Worm (Caenorhabditis elegans): Measurements from ENCODE around the gene F44E2.3.

The F44E2.3 gene

DNA sequence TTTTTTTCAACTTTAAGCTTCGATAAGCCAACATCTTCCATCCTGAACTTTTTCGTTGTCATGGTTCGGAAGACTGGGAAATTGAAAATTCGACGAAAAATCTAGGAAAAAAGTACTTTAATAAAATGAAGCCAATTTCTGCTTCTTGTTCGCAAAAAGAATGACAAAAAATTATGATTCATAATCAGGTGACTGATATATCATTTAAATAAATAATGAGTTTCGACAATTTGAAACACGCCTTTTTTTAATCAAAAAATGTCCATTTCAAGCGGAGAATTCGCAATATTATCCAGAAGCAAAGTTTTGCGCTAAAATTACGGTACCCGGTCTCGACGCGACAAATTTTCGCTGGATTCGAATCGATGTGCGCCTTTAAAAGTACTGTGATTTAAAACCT lies 16.0 kb upstream of the F44E2.3 start, which contains the start of gene F44E2.6:
Gene F44E2.6 (minus strand): TSS at position 101 of the 400 bp plus-strand sequence.
- TF ChIP-seq mdl-1 (tag; optimal IDR thresholded peaks at IDR 0.05), result no peak
- no peak for TF ChIP-seq C34F6.9 (tag; optimal IDR thresholded peaks at IDR 0.05)
- no peak for TF ChIP-seq snpc-4 (tag; optimal IDR thresholded peaks at IDR 0.05)
- TF ChIP-seq ztf-4 (tag; optimal IDR thresholded peaks at IDR 0.05), result no peak
- TF ChIP-seq mab-5 (tag; optimal IDR thresholded peaks at IDR 0.05), result no peak
- TF ChIP-seq gmeb-1 (tag; optimal IDR thresholded peaks at IDR 0.05), result no peak
- TF ChIP-seq ztf-1 (GFP tag; conservative IDR thresholded peaks at IDR 0.05), result no peak
- TF ChIP-seq lsy-2 (tag; optimal IDR thresholded peaks at IDR 0.05), result no peak
- TF ChIP-seq dmd-4 (tag; optimal IDR thresholded peaks at IDR 0.05), result no peak
- TF ChIP-seq nhr-11 (tag; optimal IDR thresholded peaks at IDR 0.05), result no peak
- TF ChIP-seq egl-27 (tag; optimal IDR thresholded peaks at IDR 0.05), result no peak
- TF ChIP-seq aly-2 (tag; optimal IDR thresholded peaks at IDR 0.05), result no peak
- TF ChIP-seq Y55F3AM.14 (GFP tag; optimal IDR thresholded peaks at IDR 0.05), result no peak
- no peak for TF ChIP-seq nhr-10 (tag; optimal IDR thresholded peaks at IDR 0.05)
- no peak for TF ChIP-seq ama-1 (optimal IDR thresholded peaks at IDR 0.05)
- TF ChIP-seq nhr-25 (tag; optimal IDR thresholded peaks at IDR 0.05), result no peak
- no peak for TF ChIP-seq elt-1 (tag; optimal IDR thresholded peaks at IDR 0.05)
- no peak for TF ChIP-seq nhr-6 (tag; optimal IDR thresholded peaks at IDR 0.05)
- TF ChIP-seq zag-1 (tag; optimal IDR thresholded peaks at IDR 0.05), result no peak
- no peak for TF ChIP-seq lin-39 (tag; optimal IDR thresholded peaks at IDR 0.05)

DNA sequence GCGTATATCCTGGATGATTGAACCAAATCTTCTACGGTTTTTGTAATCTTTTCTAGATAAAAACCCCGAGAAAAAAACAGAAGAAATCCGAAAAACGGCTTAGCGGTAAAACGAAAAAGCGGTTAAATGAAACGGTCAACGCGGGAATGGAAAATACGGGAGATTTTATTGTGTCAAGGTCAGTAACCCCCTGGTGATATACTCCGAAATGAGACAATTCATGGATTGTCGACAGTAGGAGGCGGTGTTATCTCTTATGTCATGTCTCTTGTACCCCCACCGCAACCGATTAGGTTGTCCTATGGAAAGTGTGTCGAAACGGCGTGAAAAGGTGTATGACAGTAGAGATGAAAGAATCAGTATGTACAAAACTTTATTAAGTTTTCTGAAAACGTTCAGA lies 15.0 kb upstream of the F44E2.3 start:
- TF ChIP-seq lin-39 (tag; optimal IDR thresholded peaks at IDR 0.05) (no peak), aly-2 (tag; optimal IDR thresholded peaks at IDR 0.05) (no peak), mbf-1 (tag; optimal IDR thresholded peaks at IDR 0.05) (no peak), crh-2 (tag; optimal IDR thresholded peaks at IDR 0.05) (no peak), ceh-16 (tag; optimal IDR thresholded peaks at IDR 0.05) (no peak), alr-1 (tag; optimal IDR thresholded peaks at IDR 0.05) (no peak), C34F6.9 (tag; optimal IDR thresholded peaks at IDR 0.05) (no peak), ztf-4 (tag; optimal IDR thresholded peaks at IDR 0.05) (no peak), elt-3 (tag; optimal IDR thresholded peaks at IDR 0.05) (no peak), zag-1 (tag; optimal IDR thresholded peaks at IDR 0.05) (no peak), nhr-77 (tag; optimal IDR thresholded peaks at IDR 0.05) (no peak)

DNA sequence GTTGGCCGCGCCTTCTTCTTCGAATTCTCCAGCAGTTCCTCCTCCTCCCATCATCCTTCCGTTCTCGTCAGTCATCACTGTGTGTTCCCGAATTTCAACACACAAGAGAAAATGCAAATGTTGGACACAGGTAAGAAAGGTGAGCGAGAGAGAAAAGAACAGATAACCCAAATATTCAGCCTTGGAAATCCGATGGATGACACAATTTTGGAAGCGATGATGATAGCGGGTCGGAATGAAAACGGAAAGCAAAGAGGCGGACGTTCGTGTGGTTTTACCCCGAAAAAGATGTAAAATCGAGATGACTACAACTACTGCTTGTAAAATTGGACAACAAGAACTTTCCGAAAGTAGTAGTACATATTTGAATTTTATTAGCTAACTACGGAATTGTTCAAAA lies 10.7 kb upstream of the F44E2.3 start:
- no peak for TF ChIP-seq mbf-1 (tag; optimal IDR thresholded peaks at IDR 0.05)
- no peak for TF ChIP-seq snpc-4 (tag; optimal IDR thresholded peaks at IDR 0.05)
- TF ChIP-seq alr-1 (tag; optimal IDR thresholded peaks at IDR 0.05), result no peak
- TF ChIP-seq mdl-1 (tag; optimal IDR thresholded peaks at IDR 0.05), result no peak
- TF ChIP-seq egl-27 (tag; optimal IDR thresholded peaks at IDR 0.05), result no peak
- TF ChIP-seq R02D3.7 (tag; optimal IDR thresholded peaks at IDR 0.05), result no peak
- TF ChIP-seq nhr-129 (tag; optimal IDR thresholded peaks at IDR 0.05), result no peak
- TF ChIP-seq Y55F3AM.14 (GFP tag; optimal IDR thresholded peaks at IDR 0.05), result no peak
- TF ChIP-seq nhr-21 (tag; optimal IDR thresholded peaks at IDR 0.05), result no peak
- no peak for TF ChIP-seq nhr-12 (tag; optimal IDR thresholded peaks at IDR 0.05)
- TF ChIP-seq ztf-4 (tag; optimal IDR thresholded peaks at IDR 0.05), result no peak

DNA sequence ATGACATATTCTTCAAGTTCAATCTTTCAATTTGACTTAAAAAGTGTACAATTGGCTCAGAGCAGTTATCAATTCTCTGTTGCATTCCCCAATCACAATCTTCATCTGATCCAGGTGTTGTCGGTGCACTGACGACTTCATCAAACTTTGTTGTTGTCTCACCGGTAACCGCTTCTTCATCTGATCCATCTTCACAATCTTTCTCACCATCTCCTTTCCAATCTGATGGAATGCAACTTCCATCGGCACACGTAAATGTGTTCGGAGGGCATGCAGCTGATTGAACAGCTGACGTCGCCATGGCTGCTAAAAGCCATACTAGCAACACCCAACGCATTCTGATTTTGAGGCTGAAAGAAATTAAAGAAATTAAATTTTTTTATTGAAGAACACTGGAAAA lies 9.0 kb upstream of the F44E2.3 start, which contains the start of gene F44E2.4:
Gene F44E2.4 (minus strand): TSS at position 350 of the 400 bp plus-strand sequence.
- TF ChIP-seq nhr-237 (tag; optimal IDR thresholded peaks at IDR 0.05), result no peak
- peak; percentile 44 for TF ChIP-seq elt-1 (tag; optimal IDR thresholded peaks at IDR 0.05)
- peak; percentile 6 for TF ChIP-seq ceh-16 (tag; optimal IDR thresholded peaks at IDR 0.05)

DNA sequence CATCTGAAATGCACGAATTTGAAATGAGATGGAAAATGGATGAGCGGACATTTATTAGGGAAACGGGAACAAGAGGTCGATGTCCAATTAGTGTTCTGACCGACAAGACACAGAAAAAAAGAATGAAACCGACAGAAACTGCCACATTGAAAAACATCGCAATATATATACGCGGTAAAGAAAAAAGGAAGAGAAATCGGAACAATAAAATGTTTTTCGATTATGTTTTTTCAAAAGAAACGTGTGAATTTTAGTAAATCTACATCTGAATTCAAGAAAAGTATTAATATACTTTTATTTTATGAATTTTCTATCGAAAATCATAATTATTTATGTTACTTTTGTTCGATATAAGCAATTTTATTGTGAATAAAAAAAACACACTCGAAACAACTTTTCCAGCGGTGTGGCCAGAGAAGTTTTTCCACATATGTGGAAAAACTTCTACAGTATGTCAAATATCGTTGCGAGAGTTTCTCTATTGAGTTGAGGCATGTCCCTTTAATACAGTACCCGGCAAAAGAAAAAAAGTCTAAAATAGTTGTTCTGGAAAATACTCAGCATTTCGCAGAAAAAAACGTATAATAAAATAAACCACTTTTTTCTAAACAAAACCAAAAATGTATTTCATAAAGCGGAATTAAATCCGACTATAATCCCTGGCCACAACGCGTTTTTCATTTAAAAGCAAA lies 2.1 kb upstream of the F44E2.3 start, which contains the start of gene F44E2.10:
Gene F44E2.10 (minus strand): TSS at position 51 of the 692 bp plus-strand sequence.
- no peak for TF ChIP-seq unc-55 (GFP tag; optimal IDR thresholded peaks at IDR 0.05)

DNA sequence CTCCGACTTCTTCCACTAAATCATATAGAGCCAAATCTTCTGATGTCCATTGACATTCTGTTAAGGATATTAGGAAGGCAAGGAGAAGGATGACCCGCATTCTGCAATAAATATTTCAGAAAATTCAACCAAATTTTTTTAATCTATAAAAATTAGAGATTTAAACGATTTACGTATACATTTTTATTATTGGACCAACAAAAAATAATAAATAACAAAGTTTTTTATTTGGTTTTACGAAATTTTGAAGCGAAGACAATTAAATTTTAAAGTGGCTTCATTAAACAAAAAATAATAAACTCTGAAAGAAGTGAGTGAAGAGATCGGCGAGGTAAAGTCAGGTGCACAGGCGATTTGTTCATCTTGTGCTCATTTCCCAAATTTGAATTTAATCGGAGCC lies 2.0 kb downstream of the F44E2.3 start, which contains the start of gene F54F2.9:
Gene F54F2.9 (minus strand): TSS at position 101 of the 400 bp plus-strand sequence.
- no peak for TF ChIP-seq nhr-77 (tag; optimal IDR thresholded peaks at IDR 0.05)
- no peak for TF ChIP-seq ama-1 (optimal IDR thresholded peaks at IDR 0.05)
- no peak for TF ChIP-seq elt-1 (tag; optimal IDR thresholded peaks at IDR 0.05)
- TF ChIP-seq nhr-11 (tag; optimal IDR thresholded peaks at IDR 0.05), result no peak
- TF ChIP-seq mab-5 (tag; optimal IDR thresholded peaks at IDR 0.05), result no peak
- TF ChIP-seq R02D3.7 (tag; optimal IDR thresholded peaks at IDR 0.05), result no peak
- no peak for TF ChIP-seq zag-1 (tag; optimal IDR thresholded peaks at IDR 0.05)
- no peak for TF ChIP-seq ztf-4 (tag; optimal IDR thresholded peaks at IDR 0.05)
- no peak for TF ChIP-seq ZK546.5 (tag; optimal IDR thresholded peaks at IDR 0.05)
- TF ChIP-seq lin-39 (tag; optimal IDR thresholded peaks at IDR 0.05), result no peak
- TF ChIP-seq lin-11 (tag; optimal IDR thresholded peaks at IDR 0.05), result no peak
- no peak for TF ChIP-seq F13H6.1 (tag; optimal IDR thresholded peaks at IDR 0.05)
- TF ChIP-seq mbf-1 (tag; optimal IDR thresholded peaks at IDR 0.05), result no peak
- TF ChIP-seq nhr-6 (tag; optimal IDR thresholded peaks at IDR 0.05), result no peak
- no peak for TF ChIP-seq lsy-2 (tag; optimal IDR thresholded peaks at IDR 0.05)
- TF ChIP-seq lin-13 (GFP tag; optimal IDR thresholded peaks at IDR 0.05), result no peak

Measured in whole organism, L2 larva.